Worm (Caenorhabditis elegans): ENCODE data around the gene acy-4.

DNA sequence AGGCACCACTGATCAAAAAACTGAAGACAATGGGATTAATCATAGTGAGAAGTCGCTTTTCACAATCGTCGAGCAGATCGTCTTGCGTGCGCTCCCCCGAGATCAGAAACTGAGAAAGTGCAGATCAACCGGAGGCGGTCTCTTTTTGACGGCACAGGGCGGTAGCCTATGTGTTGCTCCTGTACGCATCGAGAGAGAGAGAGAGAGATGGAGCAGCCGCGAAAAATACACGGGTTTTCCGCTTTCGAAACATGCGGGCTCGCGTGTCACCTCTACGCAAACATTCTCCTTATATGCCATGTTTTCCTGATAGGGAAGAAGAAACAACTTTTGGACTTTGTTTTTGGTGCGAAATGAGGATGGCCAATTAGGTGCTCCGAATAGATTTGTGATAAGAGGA lies 17.6 kb downstream of the acy-4 start, which contains the start of gene lrpc-1:
- no peak for TF ChIP-seq hmg-4 (GFP tag; optimal IDR thresholded peaks at IDR 0.05)
- no peak for TF ChIP-seq ama-1 (optimal IDR thresholded peaks at IDR 0.05)
- no peak for TF ChIP-seq hnd-1 (tag; optimal IDR thresholded peaks at IDR 0.05)

Measured in whole organism, early embryonic.